Worm (Caenorhabditis elegans) whole organism, midembryonic: ENCODE data around the gene hst-3.2.
A peak's percentile ranks its signal among the peaks of the same experiment; 100 is the strongest.

Experiments
- T22C8.4 ChIP-seq: fragments of 200-800 bp; sonication (Bioruptor generic); IDR thresholded peaks from 2 replicates; pipeline ENCODE4 v1.3.6; 2022; ENCODE audit warnings: missing genetic modification characterization, missing compliant biosample characterization
- cog-1 ChIP-seq: sonication (generic microtip); optimal IDR thresholded peaks from 2 replicates; lab custom pipeline; 2016; ENCODE audit warnings: missing genetic modification characterization, missing compliant biosample characterization
- flt-1 ChIP-seq: fragments of 200-800 bp; sonication (Bioruptor generic); IDR thresholded peaks from 2 replicates; pipeline ENCODE4 v1.3.6; 2022; ENCODE audit warnings: missing genetic modification characterization, missing compliant biosample characterization
- klf-2 ChIP-seq: fragments of 200-800 bp; sonication (Bioruptor generic); conservative IDR thresholded peaks from 2 replicates; pipeline ENCODE4 v1.3.6; 2022; ENCODE audit warnings: missing genetic modification reagents, missing genetic modification characterization, missing compliant biosample characterization
- med-1 ChIP-seq: sonication (generic microtip); optimal IDR thresholded peaks from 2 replicates; lab custom pipeline; 2017; ENCODE audit warnings: missing genetic modification characterization, mild to moderate bottlenecking, missing compliant biosample characterization, antibody characterized with exemption, missing genetic modification reagents; ENCODE audit not compliant: insufficient read depth
- ref-1 ChIP-seq: fragments of 200-800 bp; sonication (Bioruptor generic); conservative IDR thresholded peaks from 2 replicates; pipeline ENCODE4 v1.3.6; 2022; ENCODE audit warnings: missing genetic modification reagents, missing genetic modification characterization, missing compliant biosample characterization
- tab-1 ChIP-seq: fragments of 200-800 bp; sonication (Bioruptor generic); IDR thresholded peaks from 2 replicates; pipeline ENCODE4 v1.3.6; 2022; ENCODE audit warnings: missing genetic modification characterization, missing compliant biosample characterization
- ztf-23 ChIP-seq: fragments of 200-800 bp; sonication (Bioruptor generic); IDR thresholded peaks from 2 replicates; pipeline ENCODE4 v1.3.6; 2022; ENCODE audit warnings: missing genetic modification reagents, missing genetic modification characterization, missing compliant biosample characterization
- ztf-29 ChIP-seq: fragments of 200-800 bp; sonication (Bioruptor generic); IDR thresholded peaks from 2 replicates; pipeline ENCODE4 v1.3.6; 2022; ENCODE audit warnings: missing genetic modification reagents, missing genetic modification characterization, missing compliant biosample characterization

Gene hst-3.2

DNA sequence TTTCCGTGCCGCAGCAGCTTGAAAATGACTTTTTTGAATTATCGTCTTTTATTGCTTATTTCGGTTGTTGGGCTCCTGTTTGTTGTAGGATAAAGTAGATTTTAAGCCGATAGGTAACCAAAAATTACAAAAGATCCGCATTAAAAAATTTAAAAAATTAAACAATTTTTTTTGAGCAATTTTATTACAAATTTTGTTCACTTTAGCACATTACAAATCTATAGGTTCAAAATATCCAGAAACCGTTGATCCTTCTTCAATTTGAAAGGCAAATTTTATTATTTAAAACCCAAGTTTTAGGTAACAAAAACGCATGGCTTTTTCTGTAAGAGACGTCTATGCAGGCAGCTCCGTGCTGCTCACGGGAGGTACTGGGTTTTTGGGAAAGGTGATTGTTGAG, 9.3 kb upstream of the hst-3.2 start, which contains the start of gene fard-1:
TSS of gene fard-1 (plus strand) at position 301 of the 400 bp plus-strand sequence.
- TF ChIP-seq flt-1 (GFP tag; lab: Robert Waterston, UW) (no peak), ref-1 (GFP tag; lab: Robert Waterston, UW) (no peak), cog-1 (tag; lab: Kevin White, UChicago) (no peak), T22C8.4 (GFP tag; lab: Robert Waterston, UW) (no peak), med-1 (GFP tag; lab: Kevin White, UChicago) (no peak), klf-2 (no peak), ztf-23 (GFP tag; lab: Robert Waterston, UW) (no peak), tab-1 (GFP tag; lab: Robert Waterston, UW) (no peak), ztf-29 (no peak)

DNA sequence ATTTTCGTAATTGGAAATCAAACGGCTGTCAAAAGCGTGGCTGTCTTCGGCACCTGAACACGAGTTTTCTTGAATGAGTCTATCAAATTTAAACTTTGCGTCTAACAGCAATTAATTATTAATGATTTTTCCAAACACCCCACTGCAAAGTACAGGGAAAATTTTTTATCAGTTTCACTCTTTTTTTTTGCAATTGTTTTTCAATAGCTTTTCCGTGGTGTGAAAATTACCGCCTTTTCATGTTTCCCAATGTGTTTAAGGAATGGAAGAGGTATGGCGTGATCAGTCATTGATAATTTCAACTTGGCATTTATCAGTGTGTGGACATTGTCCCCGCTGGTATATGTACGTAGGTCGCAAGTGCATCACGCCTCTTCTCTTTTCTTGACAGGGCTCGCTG, 8.1 kb upstream of the hst-3.2 start:
- TF ChIP-seq ztf-29: no peak
- TF ChIP-seq flt-1 (GFP tag; lab: Robert Waterston, UW): no peak
- TF ChIP-seq ztf-23 (GFP tag; lab: Robert Waterston, UW): no peak
- TF ChIP-seq tab-1 (GFP tag; lab: Robert Waterston, UW): no peak
- no peak for TF ChIP-seq ref-1 (GFP tag; lab: Robert Waterston, UW)
- TF ChIP-seq cog-1 (tag; lab: Kevin White, UChicago): no peak
- TF ChIP-seq klf-2: no peak
- no peak for TF ChIP-seq med-1 (GFP tag; lab: Kevin White, UChicago)
- no peak for TF ChIP-seq T22C8.4 (GFP tag; lab: Robert Waterston, UW)

DNA sequence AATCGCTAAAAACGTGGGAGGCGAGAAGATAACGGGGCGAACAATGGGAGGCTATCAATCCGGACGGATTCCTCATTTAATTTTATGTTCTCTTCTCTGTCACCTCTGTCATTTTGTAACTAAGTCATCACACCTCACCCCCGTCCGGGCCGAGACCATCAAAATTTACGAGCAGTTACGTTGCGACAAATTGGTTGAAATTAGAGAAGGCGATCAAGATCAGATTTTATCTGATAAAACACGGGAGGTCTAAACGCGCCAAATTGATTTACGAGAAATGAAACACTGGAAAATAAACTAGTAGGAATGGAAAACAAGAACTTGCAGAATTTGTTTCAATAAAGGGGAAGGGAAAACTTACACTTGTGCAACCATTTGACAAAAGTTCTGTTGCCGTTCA, 4.3 kb upstream of the hst-3.2 start:
- TF ChIP-seq ztf-23 (GFP tag; lab: Robert Waterston, UW) (0 out of 2 replicates have a peak, but pooled peaks have one; percentile 30), ref-1 (GFP tag; lab: Robert Waterston, UW) (no peak)

- TF ChIP-seq T22C8.4 (GFP tag; lab: Robert Waterston, UW): no peak
- no peak for TF ChIP-seq flt-1 (GFP tag; lab: Robert Waterston, UW)
- TF ChIP-seq tab-1 (GFP tag; lab: Robert Waterston, UW): no peak
- TF ChIP-seq ztf-29: no peak
- TF ChIP-seq med-1 (GFP tag; lab: Kevin White, UChicago): no peak
- no peak for TF ChIP-seq ref-1 (GFP tag; lab: Robert Waterston, UW)
- TF ChIP-seq klf-2: no peak
- TF ChIP-seq cog-1 (tag; lab: Kevin White, UChicago): no peak
- TF ChIP-seq ztf-23 (GFP tag; lab: Robert Waterston, UW): no peak
Measured at ce11 chrX:2927576-2927975, 3.8 kb upstream of the hst-3.2 start.

DNA sequence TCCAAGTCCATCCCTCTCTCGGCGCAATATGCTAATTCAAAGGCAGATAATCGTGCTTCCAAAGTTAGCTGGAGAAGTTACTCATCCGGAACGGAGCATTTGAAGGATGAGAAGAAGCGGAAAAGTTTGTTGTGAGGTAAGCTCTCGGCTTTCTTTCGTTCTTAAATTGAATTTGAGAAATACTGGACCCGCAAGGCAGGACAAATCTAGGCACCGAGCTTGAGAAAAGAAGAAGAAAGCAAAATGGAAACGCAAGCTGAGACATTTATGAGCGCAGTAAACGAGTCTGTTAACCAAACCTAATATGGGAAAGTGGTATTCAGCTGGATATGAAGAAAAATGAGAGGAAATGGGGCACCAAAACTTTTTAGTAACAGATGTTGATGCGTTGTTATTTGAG, 2.2 kb upstream of the hst-3.2 start:
- TF ChIP-seq ztf-23 (GFP tag; lab: Robert Waterston, UW): no peak
- TF ChIP-seq ref-1 (GFP tag; lab: Robert Waterston, UW): no peak
- TF ChIP-seq tab-1 (GFP tag; lab: Robert Waterston, UW): no peak
- no peak for TF ChIP-seq med-1 (GFP tag; lab: Kevin White, UChicago)
- no peak for TF ChIP-seq klf-2
- no peak for TF ChIP-seq cog-1 (tag; lab: Kevin White, UChicago)
- TF ChIP-seq ztf-29: no peak
- TF ChIP-seq flt-1 (GFP tag; lab: Robert Waterston, UW): no peak
- TF ChIP-seq T22C8.4 (GFP tag; lab: Robert Waterston, UW): no peak

DNA sequence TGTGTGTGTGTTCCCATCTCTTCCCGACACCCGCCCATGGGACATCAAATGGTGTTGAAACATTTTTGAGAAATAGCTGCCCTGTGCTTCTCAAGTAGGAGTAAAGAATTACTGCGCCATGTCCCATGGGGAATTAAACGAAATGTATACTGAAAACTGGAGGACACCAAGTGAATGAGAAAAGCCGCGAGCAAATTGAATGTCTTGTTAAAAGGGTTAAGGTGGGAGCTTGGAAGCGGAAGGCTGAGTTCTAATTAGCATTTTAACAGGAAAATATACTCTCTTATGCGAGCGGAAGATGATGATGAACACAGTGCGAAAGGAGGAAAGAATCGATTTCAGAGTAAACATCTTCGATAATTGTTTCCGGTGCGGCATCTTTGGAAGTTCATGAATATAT, 650 bp upstream of the hst-3.2 start:
- TF ChIP-seq cog-1 (tag; lab: Kevin White, UChicago): no peak
- TF ChIP-seq ref-1 (GFP tag; lab: Robert Waterston, UW): no peak
- no peak for TF ChIP-seq klf-2
- TF ChIP-seq ztf-29: no peak
- TF ChIP-seq T22C8.4 (GFP tag; lab: Robert Waterston, UW): no peak
- TF ChIP-seq ztf-23 (GFP tag; lab: Robert Waterston, UW): no peak
- TF ChIP-seq tab-1 (GFP tag; lab: Robert Waterston, UW): no peak
- no peak for TF ChIP-seq flt-1 (GFP tag; lab: Robert Waterston, UW)
- no peak for TF ChIP-seq med-1 (GFP tag; lab: Kevin White, UChicago)

DNA sequence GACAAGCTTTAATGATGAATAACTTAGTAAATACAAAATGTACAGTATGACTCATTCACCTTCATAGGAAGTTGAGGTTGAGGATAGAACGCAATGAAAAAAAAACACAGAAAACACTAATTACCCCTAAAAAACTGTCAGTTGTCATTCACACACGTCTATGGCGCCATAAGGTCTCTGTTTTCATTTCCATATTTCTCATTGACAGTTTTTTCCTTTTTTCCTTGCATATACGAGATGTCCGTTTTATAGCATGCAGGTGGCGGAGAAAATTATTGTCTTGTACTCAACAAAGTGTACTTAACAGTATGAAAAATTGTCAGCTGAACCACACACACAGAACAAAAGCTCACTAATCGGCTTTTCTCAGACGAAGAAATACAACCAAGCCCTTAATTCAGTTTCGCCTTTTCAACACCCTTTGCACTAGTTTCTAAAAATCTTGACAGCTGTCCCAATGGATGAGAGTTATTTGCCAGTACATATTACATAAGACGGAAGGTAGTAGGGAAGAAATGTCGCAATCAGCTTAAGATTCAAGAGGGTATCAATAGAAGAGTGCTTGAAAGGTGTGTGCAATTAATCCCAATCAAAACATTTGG, 1.1 kb downstream of the hst-3.2 start:
- TF ChIP-seq cog-1 (tag; lab: Kevin White, UChicago) (no peak), ztf-23 (GFP tag; lab: Robert Waterston, UW) (no peak), tab-1 (GFP tag; lab: Robert Waterston, UW) (no peak), med-1 (GFP tag; lab: Kevin White, UChicago) (no peak), T22C8.4 (GFP tag; lab: Robert Waterston, UW) (no peak), ztf-29 (no peak), ref-1 (GFP tag; lab: Robert Waterston, UW) (no peak), flt-1 (GFP tag; lab: Robert Waterston, UW) (no peak), klf-2 (no peak)

DNA sequence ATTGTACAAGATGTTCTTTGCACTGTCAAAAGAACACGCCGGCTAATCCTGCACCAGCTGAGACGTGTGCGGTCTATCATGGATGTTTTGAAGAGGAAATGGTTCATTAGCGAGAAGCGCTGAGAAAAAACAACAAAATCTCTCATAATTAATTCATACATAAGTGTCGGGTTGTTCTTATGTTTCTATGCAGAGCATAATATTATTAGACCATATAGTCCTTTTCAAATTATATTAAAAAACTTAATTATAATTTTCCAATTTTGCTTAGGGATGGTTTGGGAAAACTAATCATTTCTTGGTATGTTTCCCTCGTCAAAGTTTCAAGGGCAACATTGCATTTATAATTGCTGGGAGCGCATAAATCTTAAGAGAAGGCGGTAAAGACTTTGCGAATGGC, 2.1 kb downstream of the hst-3.2 start:
- TF ChIP-seq med-1 (GFP tag; lab: Kevin White, UChicago): no peak
- TF ChIP-seq ztf-29: no peak
- TF ChIP-seq T22C8.4 (GFP tag; lab: Robert Waterston, UW): no peak
- no peak for TF ChIP-seq tab-1 (GFP tag; lab: Robert Waterston, UW)
- no peak for TF ChIP-seq cog-1 (tag; lab: Kevin White, UChicago)
- TF ChIP-seq ref-1 (GFP tag; lab: Robert Waterston, UW): no peak
- TF ChIP-seq ztf-23 (GFP tag; lab: Robert Waterston, UW): no peak
- no peak for TF ChIP-seq klf-2
- no peak for TF ChIP-seq flt-1 (GFP tag; lab: Robert Waterston, UW)

ce11 chrX:2920456-2920855, 3.3 kb downstream of the hst-3.2 start:
- TF ChIP-seq klf-2 (no peak), ref-1 (GFP tag; lab: Robert Waterston, UW) (no peak), flt-1 (GFP tag; lab: Robert Waterston, UW) (no peak), cog-1 (tag; lab: Kevin White, UChicago) (peak; percentile 59), tab-1 (GFP tag; lab: Robert Waterston, UW) (no peak), ztf-23 (GFP tag; lab: Robert Waterston, UW) (no peak), T22C8.4 (GFP tag; lab: Robert Waterston, UW) (no peak)
